Worm (Caenorhabditis elegans) whole organism, mixed stage, embryonic: Measurements from ENCODE around the gene srx-42.

Source experiments
- nhr-12 ChIP-seq: fragments of 150-350 bp; optimal IDR thresholded peaks from 2 replicates; lab custom pipeline; 2014; ENCODE audit warnings: missing biosample characterization, missing genetic modification characterization
- nhr-237 ChIP-seq: fragments of 150-350 bp; optimal IDR thresholded peaks from 2 replicates; lab custom pipeline; 2014; ENCODE audit warnings: missing biosample characterization, missing genetic modification characterization

DNA sequence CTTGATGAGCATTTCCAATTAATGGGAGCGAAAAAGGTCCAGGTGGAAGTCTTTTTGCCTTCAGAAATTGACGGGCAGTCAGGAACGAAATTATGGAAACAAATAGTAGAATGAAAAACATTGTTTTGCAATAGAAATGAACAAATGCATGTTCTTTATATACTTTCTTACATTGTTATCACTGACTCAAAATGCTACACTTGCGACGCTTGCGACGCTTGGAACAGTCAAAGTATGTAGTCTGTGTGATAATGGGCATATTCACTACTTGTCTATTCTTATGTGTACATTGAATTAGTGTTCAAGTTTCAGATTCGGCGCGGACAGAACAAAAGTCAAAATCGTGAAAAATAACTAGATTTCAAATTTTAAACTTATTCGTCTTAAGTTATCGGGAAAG is 22.5 kb upstream of the srx-42 start, which contains the start of gene cyp-35C1:
- TF ChIP-seq nhr-12 (tag; lab: Kevin White, UChicago) (no peak), nhr-237 (no peak)
